Worm (Caenorhabditis elegans) whole organism, young adult: ENCODE results near the gene mboa-1.
A peak's percentile ranks its signal among the peaks of the same experiment; 100 is the strongest.

ENCODE experiments used
- F10E7.11 ChIP-seq: sonication (generic microtip); optimal IDR thresholded peaks from 2 replicates; lab custom pipeline; 2017; ENCODE audit warnings: mild to moderate bottlenecking, missing genetic modification characterization, moderate library complexity, missing compliant biosample characterization
- F39B2.1 ChIP-seq: fragments of 200-800 bp; sonication (Bioruptor generic); IDR thresholded peaks from 2 replicates; pipeline ENCODE4 v1.3.6; 2022; ENCODE audit warnings: missing genetic modification reagents, missing genetic modification characterization, missing compliant biosample characterization
- F55B11.4 ChIP-seq: sonication (generic microtip); optimal IDR thresholded peaks from 2 replicates; lab custom pipeline; 2016; ENCODE audit warnings: missing compliant biosample characterization, missing genetic modification characterization, borderline replicate concordance; ENCODE audit not compliant: insufficient read depth
- F57A8.1 ChIP-seq: fragments of 200-800 bp; sonication (Bioruptor generic); optimal IDR thresholded peaks from 2 replicates; lab custom pipeline; 2018; ENCODE audit warnings: mild to moderate bottlenecking, missing genetic modification characterization, moderate library complexity, missing compliant biosample characterization
- K11D2.4 ChIP-seq: fragments of 200-800 bp; sonication (Bioruptor generic); IDR thresholded peaks from 2 replicates; pipeline ENCODE4 v1.3.6; 2022; ENCODE audit warnings: missing genetic modification reagents, missing genetic modification characterization, missing compliant biosample characterization
- K12H6.12 ChIP-seq: fragments of 200-800 bp; sonication (Bioruptor generic); optimal IDR thresholded peaks from 2 replicates; lab custom pipeline; 2018; ENCODE audit warnings: mild to moderate bottlenecking, missing genetic modification characterization, missing compliant biosample characterization
- Y53G8AR.9 ChIP-seq: fragments of 200-800 bp; sonication (Bioruptor generic); conservative IDR thresholded peaks from 2 replicates; pipeline ENCODE4 v1.3.6; 2022; ENCODE audit warnings: missing genetic modification reagents, missing genetic modification characterization, missing compliant biosample characterization
- Y56A3A.18 ChIP-seq: fragments of 200-800 bp; sonication (Bioruptor generic); IDR thresholded peaks from 2 replicates; pipeline ENCODE4 v1.3.6; 2022; ENCODE audit warnings: missing genetic modification reagents, missing genetic modification characterization, missing compliant biosample characterization
- Y79H2A.3 ChIP-seq: fragments of 200-800 bp; sonication (Bioruptor generic); conservative IDR thresholded peaks from 2 replicates; pipeline ENCODE4 v1.3.6; 2022; ENCODE audit warnings: missing genetic modification reagents, missing genetic modification characterization, missing compliant biosample characterization
- akir-1 ChIP-seq: fragments of 200-800 bp; sonication (Bioruptor generic); optimal IDR thresholded peaks from 2 replicates; lab custom pipeline; 2018; ENCODE audit warnings: mild to moderate bottlenecking, missing genetic modification characterization, moderate library complexity, missing compliant biosample characterization
- atf-7 ChIP-seq: sonication (generic microtip); optimal IDR thresholded peaks from 2 replicates; lab custom pipeline; 2017; ENCODE audit warnings: mild to moderate bottlenecking, missing genetic modification characterization, missing compliant biosample characterization
- attf-5 ChIP-seq: fragments of 200-800 bp; sonication (Bioruptor generic); optimal IDR thresholded peaks from 2 replicates; lab custom pipeline; 2018; ENCODE audit warnings: mild to moderate bottlenecking, missing genetic modification characterization, missing compliant biosample characterization
- attf-6 ChIP-seq: fragments of 200-800 bp; sonication (Bioruptor generic); IDR thresholded peaks from 2 replicates; pipeline ENCODE4 v1.3.6; 2022; ENCODE audit warnings: missing genetic modification reagents, missing genetic modification characterization, missing compliant biosample characterization
- cebp-1 ChIP-seq, 2 experiments: fragments of 200-800 bp in 1 of 2; sonication (Bioruptor generic) in 1 of 2; sonication (generic microtip) in 1 of 2; IDR thresholded peaks in 1 of 2; optimal IDR thresholded peaks in 1 of 2; 2 replicates each; pipeline versions ENCODE4 v1.3.6 to Lab custom; 2017 to 2022; ENCODE audit warnings: missing compliant biosample characterization in 2 of 2, missing genetic modification characterization in 2 of 2, mild to moderate bottlenecking in 1 of 2, missing genetic modification reagents in 1 of 2, moderate library complexity in 1 of 2
- ceh-27 ChIP-seq: fragments of 200-800 bp; sonication (Bioruptor generic); optimal IDR thresholded peaks from 2 replicates; lab custom pipeline; 2018; ENCODE audit warnings: mild to moderate bottlenecking, missing genetic modification characterization, moderate library complexity, missing compliant biosample characterization
- chd-7 ChIP-seq: sonication (generic microtip); optimal IDR thresholded peaks from 2 replicates; lab custom pipeline; 2016; ENCODE audit warnings: mild to moderate bottlenecking, missing genetic modification characterization, moderate library complexity, missing compliant biosample characterization
- dox-1 ChIP-seq: fragments of 200-800 bp; sonication (Bioruptor generic); IDR thresholded peaks from 2 replicates; pipeline ENCODE4 v1.3.6; 2022; ENCODE audit warnings: missing genetic modification reagents, missing genetic modification characterization, missing compliant biosample characterization
- egrh-3 ChIP-seq: fragments of 200-800 bp; sonication (Bioruptor generic); IDR thresholded peaks from 2 replicates; pipeline ENCODE4 v1.3.6; 2022; ENCODE audit warnings: missing genetic modification reagents, missing genetic modification characterization, missing compliant biosample characterization
- ekl-4 ChIP-seq: fragments of 200-800 bp; sonication (Bioruptor generic); IDR thresholded peaks from 2 replicates; pipeline ENCODE4 v1.3.6; 2022; ENCODE audit warnings: missing genetic modification reagents, missing genetic modification characterization, missing compliant biosample characterization
- ets-4 ChIP-seq: fragments of 200-800 bp; sonication (Bioruptor generic); optimal IDR thresholded peaks from 2 replicates; lab custom pipeline; 2018; ENCODE audit warnings: mild to moderate bottlenecking, missing genetic modification characterization, missing compliant biosample characterization
- gei-17 ChIP-seq: fragments of 200-800 bp; sonication (Bioruptor generic); optimal IDR thresholded peaks from 2 replicates; lab custom pipeline; 2018; ENCODE audit warnings: mild to moderate bottlenecking, missing genetic modification characterization, missing compliant biosample characterization
- hmg-1.2 ChIP-seq: fragments of 200-800 bp; sonication (Bioruptor generic); IDR thresholded peaks from 2 replicates; pipeline ENCODE4 v1.3.6; 2022; ENCODE audit warnings: missing genetic modification reagents, missing genetic modification characterization, missing compliant biosample characterization
- let-607 ChIP-seq, 2 experiments: fragments of 200-800 bp in 1 of 2; sonication (Bioruptor generic) in 1 of 2; sonication (generic microtip) in 1 of 2; optimal IDR thresholded peaks; 2 replicates each; lab custom pipeline; 2016 to 2018; ENCODE audit warnings: mild to moderate bottlenecking in 2 of 2, missing compliant biosample characterization in 2 of 2, missing genetic modification characterization in 2 of 2, moderate library complexity in 2 of 2, missing genotype in 1 of 2
- lin-40 ChIP-seq: sonication (generic microtip); optimal IDR thresholded peaks from 2 replicates; lab custom pipeline; 2016; ENCODE audit warnings: missing genetic modification characterization, mild to moderate bottlenecking, missing compliant biosample characterization, missing genotype, missing genetic modification reagents
- lin-54 ChIP-seq: fragments of 200-800 bp; sonication (Bioruptor generic); optimal IDR thresholded peaks from 2 replicates; lab custom pipeline; 2018; ENCODE audit warnings: mild to moderate bottlenecking, missing genetic modification characterization, missing compliant biosample characterization
- lsl-1 ChIP-seq: fragments of 200-800 bp; sonication (Bioruptor generic); optimal IDR thresholded peaks from 2 replicates; lab custom pipeline; 2018; ENCODE audit warnings: mild to moderate bottlenecking, missing genetic modification characterization, moderate library complexity, missing compliant biosample characterization
- madf-10 ChIP-seq: sonication (generic microtip); optimal IDR thresholded peaks from 2 replicates; lab custom pipeline; 2016; ENCODE audit warnings: mild to moderate bottlenecking, missing genetic modification characterization, missing compliant biosample characterization
- mcd-1 ChIP-seq: fragments of 200-800 bp; sonication (Bioruptor generic); IDR thresholded peaks from 2 replicates; pipeline ENCODE4 v1.3.6; 2022; ENCODE audit warnings: missing genetic modification reagents, missing genetic modification characterization, missing compliant biosample characterization
- mes-4 ChIP-seq: sonication (generic microtip); optimal IDR thresholded peaks from 2 replicates; lab custom pipeline; 2016; ENCODE audit warnings: missing genotype, missing genetic modification characterization, missing compliant biosample characterization
- nfyb-1 ChIP-seq: fragments of 200-800 bp; sonication (Bioruptor generic); IDR thresholded peaks from 2 replicates; pipeline ENCODE4 v1.3.6; 2022; ENCODE audit warnings: missing genetic modification reagents, missing genetic modification characterization, missing compliant biosample characterization
- nhr-179 ChIP-seq: sonication (generic microtip); optimal IDR thresholded peaks from 2 replicates; lab custom pipeline; 2016; ENCODE audit warnings: mild to moderate bottlenecking, missing genetic modification characterization, missing compliant biosample characterization
- nhr-80 ChIP-seq: sonication (generic microtip); optimal IDR thresholded peaks from 2 replicates; lab custom pipeline; 2016; ENCODE audit warnings: missing genetic modification characterization, missing compliant biosample characterization
- rcor-1 ChIP-seq: fragments of 200-800 bp; sonication (Bioruptor generic); IDR thresholded peaks from 2 replicates; pipeline ENCODE4 v1.3.6; 2022; ENCODE audit warnings: missing genetic modification reagents, missing genetic modification characterization, missing compliant biosample characterization
- repo-1 ChIP-seq: sonication (generic microtip); optimal IDR thresholded peaks from 2 replicates; lab custom pipeline; 2017; ENCODE audit warnings: mild to moderate bottlenecking, missing genetic modification characterization, missing compliant biosample characterization
- snpc-4 ChIP-seq, 5 experiments: fragments of 150-350 bp in 1 of 5; sonication (generic microtip) in 4 of 5; optimal IDR thresholded peaks; 2 replicates each; lab custom pipeline; 2014 to 2018; ENCODE audit warnings: missing genetic modification characterization in 5 of 5, missing biosample characterization in 3 of 5, antibody characterized with exemption in 2 of 5, mild to moderate bottlenecking in 2 of 5, missing compliant biosample characterization in 2 of 5, missing genotype in 2 of 5, moderate library complexity in 2 of 5, missing genetic modification reagents in 1 of 5
- somi-1 ChIP-seq: fragments of 200-800 bp; sonication (Bioruptor generic); optimal IDR thresholded peaks from 2 replicates; lab custom pipeline; 2018; ENCODE audit warnings: mild to moderate bottlenecking, missing genetic modification characterization, missing compliant biosample characterization
- tbp1 ChIP-seq: fragments of 200-800 bp; sonication (Bioruptor generic); optimal IDR thresholded peaks from 2 replicates; lab custom pipeline; 2018; ENCODE audit warnings: mild to moderate bottlenecking, missing genetic modification characterization, missing compliant biosample characterization
- tlf-1 ChIP-seq: fragments of 200-800 bp; sonication (Bioruptor generic); optimal IDR thresholded peaks from 2 replicates; lab custom pipeline; 2018; ENCODE audit warnings: mild to moderate bottlenecking, missing genetic modification characterization, missing compliant biosample characterization
- zfh-2 ChIP-seq: fragments of 200-800 bp; sonication (Bioruptor generic); conservative IDR thresholded peaks from 2 replicates; pipeline ENCODE4 v1.3.6; 2022; ENCODE audit warnings: missing genetic modification reagents, missing genetic modification characterization, missing compliant biosample characterization
- ztf-18 ChIP-seq: sonication (generic microtip); optimal IDR thresholded peaks from 2 replicates; lab custom pipeline; 2016; ENCODE audit warnings: missing genotype, mild to moderate bottlenecking, missing genetic modification characterization, missing compliant biosample characterization
- ztf-22 ChIP-seq: fragments of 200-800 bp; sonication (Bioruptor generic); optimal IDR thresholded peaks from 2 replicates; lab custom pipeline; 2018; ENCODE audit warnings: mild to moderate bottlenecking, missing genetic modification characterization, moderate library complexity, missing compliant biosample characterization

Gene mboa-1

ce11 chrX:16024558-16024957 lies 6.0 kb upstream of the mboa-1 start:
- TF ChIP-seq mes-4 (tag; lab: Kevin White, UChicago) (no peak), F10E7.11 (tag; lab: Kevin White, UChicago) (no peak), rcor-1 (0 out of 2 replicates have a peak, but pooled peaks have one; percentile 11), nhr-80 (tag; lab: Kevin White, UChicago) (peak; percentile 85), akir-1 (peak; percentile 58), tlf-1 (GFP tag; lab: Kevin White, UChicago) (peak; percentile 2), tbp1 (GFP tag; lab: Kevin White, UChicago) (no peak), K12H6.12 (tag; lab: Kevin White, UChicago) (peak; percentile 70), dox-1 (GFP tag; lab: Robert Waterston, UW) (peak; percentile 83; the same call in 1 of the 2 replicates), repo-1 (tag; lab: Kevin White, UChicago) (peak; percentile 49), chd-7 (peak; percentile 75), ekl-4 (0 out of 2 replicates have a peak, but pooled peaks have one; percentile 46), gei-17 (peak; percentile 50), K11D2.4 (GFP tag; lab: Robert Waterston, UW) (peak; percentile 56; the same call in 1 of the 2 replicates), cebp-1 (GFP tag; IDR thresholded peaks at IDR 0.05; lab: Robert Waterston, UW) (0 out of 2 replicates have a peak, but pooled peaks have one; percentile 28), cebp-1 (tag; optimal IDR thresholded peaks at IDR 0.05; lab: Kevin White, UChicago) (peak; percentile 79), ztf-22 (GFP tag; lab: Kevin White, UChicago) (peak; percentile 70), nhr-179 (tag; lab: Kevin White, UChicago) (no peak), nfyb-1 (GFP tag; lab: Robert Waterston, UW) (peak; percentile 82), hmg-1.2 (peak; percentile 76; the same call in 1 of the 2 replicates), madf-10 (tag; lab: Kevin White, UChicago) (peak; percentile 99), Y79H2A.3 (GFP tag; lab: Robert Waterston, UW) (no peak), ztf-18 (tag; lab: Kevin White, UChicago) (peak; percentile 37), somi-1 (GFP tag; lab: Kevin White, UChicago) (peak; percentile 39), snpc-4 (GFP tag; optimal IDR thresholded peaks at IDR 0.05; lab: Kevin White, UChicago) (peak; percentile 62), snpc-4 (tag; optimal IDR thresholded peaks at IDR 0.05; lab: Kevin White, UChicago) (peak; percentile 67 to 91 (median 82)), F39B2.1 (GFP tag; lab: Robert Waterston, UW) (no peak), zfh-2 (GFP tag; lab: Robert Waterston, UW) (peak; percentile 98), Y53G8AR.9 (peak; percentile 65; the same call in 1 of the 2 replicates), F55B11.4 (no peak), lsl-1 (no peak), ets-4 (GFP tag; lab: Kevin White, UChicago) (peak; percentile 6), lin-54 (GFP tag; lab: Kevin White, UChicago) (peak; percentile 10), atf-7 (tag; lab: Kevin White, UChicago) (peak; percentile 85), attf-6 (GFP tag; lab: Robert Waterston, UW) (no peak), Y56A3A.18 (GFP tag; lab: Robert Waterston, UW) (peak; percentile 72; the same call in 1 of the 2 replicates), F57A8.1 (GFP tag; lab: Kevin White, UChicago) (peak; percentile 32), mcd-1 (peak; percentile 59), attf-5 (peak; percentile 66), ceh-27 (peak; percentile 59), lin-40 (tag; lab: Kevin White, UChicago) (peak; percentile 67), let-607 (tag; optimal IDR thresholded peaks at IDR 0.05; lab: Kevin White, UChicago) (peak in 1 of 2 experiments; percentile 61), egrh-3 (GFP tag; lab: Robert Waterston, UW) (peak; percentile 57; the same call in 1 of the 2 replicates)
- TF ChIP-seq, all 124 proteins: peak for 32
